Worm (Caenorhabditis elegans) whole organism, L3 larva: ENCODE measurements around the gene str-247.

Experiments used
- ceh-28 ChIP-seq: fragments of 150-350 bp; optimal IDR thresholded peaks from 2 replicates; lab custom pipeline; 2014; ENCODE audit warnings: missing biosample characterization, missing genetic modification reagents, missing genetic modification characterization
- ceh-82 ChIP-seq: fragments of 150-350 bp; optimal IDR thresholded peaks from 2 replicates; lab custom pipeline; 2014; ENCODE audit warnings: missing biosample characterization, missing genetic modification characterization
- daf-12 ChIP-seq: fragments of 150-350 bp; optimal IDR thresholded peaks from 2 replicates; lab custom pipeline; 2014; ENCODE audit warnings: missing biosample characterization, missing genetic modification reagents, missing genetic modification characterization
- elt-1 ChIP-seq: fragments of 150-350 bp; optimal IDR thresholded peaks from 2 replicates; lab custom pipeline; 2014; ENCODE audit warnings: missing biosample characterization, missing genetic modification characterization
- lin-15B ChIP-seq: fragments of 150-350 bp; optimal IDR thresholded peaks from 2 replicates; lab custom pipeline; 2014; ENCODE audit warnings: missing biosample characterization, missing genetic modification characterization
- mdl-1 ChIP-seq: fragments of 150-350 bp; optimal IDR thresholded peaks from 2 replicates; lab custom pipeline; 2014; ENCODE audit warnings: missing biosample characterization, missing genetic modification characterization
- nhr-28 ChIP-seq: fragments of 150-350 bp; optimal IDR thresholded peaks from 2 replicates; lab custom pipeline; 2014; ENCODE audit warnings: missing biosample characterization, missing genetic modification characterization
- zag-1 ChIP-seq: fragments of 150-350 bp; optimal IDR thresholded peaks from 2 replicates; lab custom pipeline; 2014; ENCODE audit warnings: missing biosample characterization, missing genetic modification characterization

- TF ChIP-seq mdl-1 (no peak), zag-1 (no peak), ceh-82 (no peak), daf-12 (tag; lab: Kevin White, UChicago) (no peak), lin-15B (tag; lab: Kevin White, UChicago) (no peak), ceh-28 (tag; lab: Kevin White, UChicago) (no peak), elt-1 (tag; lab: Kevin White, UChicago) (no peak), nhr-28 (tag; lab: Kevin White, UChicago) (no peak)
Measured at ce11 chrV:3985104-3985503, 31.3 kb downstream of the str-247 start.
